Fruit fly (Drosophila melanogaster) whole organism, embryonic: Measurements from ENCODE around the gene Nup93-1.

Experiments used
- Bdp1 ChIP-seq: fragments of 200-800 bp; sonication (Bioruptor generic); optimal IDR thresholded peaks from 3 replicates; lab custom pipeline; 2016; ENCODE audit warnings: missing biosample characterization, missing genetic modification characterization
- CG11398 ChIP-seq: fragments of 200-800 bp; sonication (Bioruptor generic); optimal IDR thresholded peaks from 2 replicates; lab custom pipeline; 2016; ENCODE audit warnings: missing biosample characterization, missing genetic modification characterization
- CG11695 ChIP-seq: fragments of 200-800 bp; sonication (Bioruptor generic); IDR thresholded peaks from 3 replicates; pipeline ENCODE4 v1.3.6; 2022; ENCODE audit warnings: missing biosample characterization, missing genetic modification characterization
- CG12769 ChIP-seq: fragments of 200-800 bp; sonication (Bioruptor generic); optimal IDR thresholded peaks from 2 replicates; lab custom pipeline; 2019; ENCODE audit warnings: missing biosample characterization, mild to moderate bottlenecking, missing genetic modification characterization, moderate library complexity
- CG14710 ChIP-seq: fragments of 200-800 bp; sonication (Bioruptor generic); optimal IDR thresholded peaks from 3 replicates; lab custom pipeline; 2019; ENCODE audit warnings: missing biosample characterization, mild to moderate bottlenecking, missing genetic modification characterization, moderate library complexity
- CG16779 ChIP-seq: fragments of 200-800 bp; sonication (Bioruptor generic); IDR thresholded peaks from 2 replicates; pipeline ENCODE4 v1.3.6; 2022; ENCODE audit warnings: missing biosample characterization, missing genetic modification characterization
- CG16863 ChIP-seq: fragments of 200-800 bp; sonication (Bioruptor generic); optimal IDR thresholded peaks from 3 replicates; lab custom pipeline; 2016; ENCODE audit warnings: missing biosample characterization, missing genetic modification characterization
- CG18262 ChIP-seq: fragments of 200-800 bp; optimal IDR thresholded peaks from 3 replicates; lab custom pipeline; 2019; ENCODE audit warnings: missing biosample characterization, mild to moderate bottlenecking, missing genetic modification characterization, moderate library complexity
- CG18599 ChIP-seq: fragments of 200-800 bp; sonication (Bioruptor generic); optimal IDR thresholded peaks from 3 replicates; lab custom pipeline; 2017; ENCODE audit warnings: missing biosample characterization, missing genetic modification characterization, mild to moderate bottlenecking, moderate library complexity, missing genetic modification reagents
- CG2678 ChIP-seq: fragments of 200-800 bp; sonication (Bioruptor generic); optimal IDR thresholded peaks from 3 replicates; lab custom pipeline; 2019; ENCODE audit warnings: missing biosample characterization, mild to moderate bottlenecking, missing genetic modification characterization, moderate library complexity
- CG33213 ChIP-seq: fragments of 200-800 bp; sonication (Bioruptor generic); optimal IDR thresholded peaks from 3 replicates; lab custom pipeline; 2016; ENCODE audit warnings: missing biosample characterization, missing genetic modification characterization
- CG7839 ChIP-seq: fragments of 200-800 bp; sonication (Bioruptor generic); optimal IDR thresholded peaks from 3 replicates; lab custom pipeline; 2018; ENCODE audit warnings: missing biosample characterization, mild to moderate bottlenecking, missing genetic modification characterization, moderate library complexity
- D19A ChIP-seq: fragments of 200-800 bp; optimal IDR thresholded peaks from 3 replicates; lab custom pipeline; 2019; ENCODE audit warnings: missing biosample characterization, mild to moderate bottlenecking, missing genetic modification characterization, moderate library complexity
- D19B ChIP-seq: fragments of 200-800 bp; sonication (Bioruptor generic); optimal IDR thresholded peaks from 2 replicates; lab custom pipeline; 2017; ENCODE audit warnings: missing biosample characterization, mild to moderate bottlenecking, missing genetic modification characterization
- Dbx ChIP-seq: fragments of 200-800 bp; sonication (Bioruptor generic); IDR thresholded peaks from 3 replicates; pipeline ENCODE4 v1.3.6; 2022; ENCODE audit warnings: missing biosample characterization, missing genetic modification characterization
- E2f1 ChIP-seq: fragments of 200-800 bp; sonication (Bioruptor generic); IDR thresholded peaks from 2 replicates; pipeline ENCODE4 v1.3.6; 2022; ENCODE audit warnings: missing biosample characterization, missing genetic modification characterization
- Hmx ChIP-seq: fragments of 200-800 bp; sonication (Bioruptor generic); optimal IDR thresholded peaks from 2 replicates; lab custom pipeline; 2016; ENCODE audit warnings: missing biosample characterization, missing genetic modification characterization
- Hr51 ChIP-seq, 2 experiments: fragments of 200-800 bp; sonication (Bioruptor generic); optimal IDR thresholded peaks; 2 replicates in 1 of 2; 3 replicates in 1 of 2; lab custom pipeline; 2016 to 2018; ENCODE audit warnings: missing biosample characterization in 2 of 2, missing genetic modification characterization in 2 of 2, mild to moderate bottlenecking in 1 of 2, moderate library complexity in 1 of 2
- Hr78 ChIP-seq, 2 experiments: fragments of 200-800 bp in 1 of 2; fragments of >200 bp in 1 of 2; sonication (Bioruptor generic) in 1 of 2; optimal IDR thresholded peaks; 2 replicates each; lab custom pipeline; 2017 to 2019; ENCODE audit warnings: missing biosample characterization in 2 of 2, missing genetic modification characterization in 2 of 2, mild to moderate bottlenecking in 1 of 2, moderate library complexity in 1 of 2
- Hsf ChIP-seq: fragments of 200-800 bp; sonication (Bioruptor generic); optimal IDR thresholded peaks from 3 replicates; lab custom pipeline; 2016; ENCODE audit warnings: missing biosample characterization, missing genetic modification characterization
- MBD-R2 ChIP-seq: fragments of 200-800 bp; sonication (Bioruptor generic); IDR thresholded peaks from 2 replicates; pipeline ENCODE4 v1.3.6; 2022; ENCODE audit warnings: missing biosample characterization, missing genetic modification characterization
- Med ChIP-seq: fragments of 200-800 bp; sonication (Bioruptor generic); peaks from one replicate; lab custom pipeline; 2016; ENCODE audit warnings: missing biosample characterization, missing genetic modification characterization, mild to moderate bottlenecking, inconsistent platforms, moderate library complexity
- Meics ChIP-seq: fragments of 200-800 bp; sonication (Bioruptor generic); optimal IDR thresholded peaks from 2 replicates; lab custom pipeline; 2017; ENCODE audit warnings: missing biosample characterization, mild to moderate bottlenecking, missing genetic modification characterization
- NK7.1 ChIP-seq: fragments of 200-800 bp; sonication (Bioruptor generic); optimal IDR thresholded peaks from 3 replicates; lab custom pipeline; 2016; ENCODE audit warnings: missing biosample characterization, missing genetic modification characterization
- Nf-YC ChIP-seq: fragments of 200-800 bp; optimal IDR thresholded peaks from 3 replicates; lab custom pipeline; 2019; ENCODE audit warnings: missing biosample characterization, mild to moderate bottlenecking, missing genetic modification characterization, moderate library complexity
- Six4 ChIP-seq: fragments of 200-800 bp; sonication (Bioruptor generic); optimal IDR thresholded peaks from 2 replicates; lab custom pipeline; 2016; ENCODE audit warnings: missing biosample characterization, missing genetic modification characterization
- Ssrp ChIP-seq: fragments of 200-800 bp; sonication (Bioruptor generic); optimal IDR thresholded peaks from 2 replicates; lab custom pipeline; 2018; ENCODE audit warnings: missing biosample characterization, mild to moderate bottlenecking, missing genetic modification characterization, moderate library complexity
- Xbp1 ChIP-seq: fragments of 200-800 bp; sonication (Bioruptor generic); optimal IDR thresholded peaks from 3 replicates; lab custom pipeline; 2016; ENCODE audit warnings: missing biosample characterization, mild to moderate bottlenecking, missing genetic modification characterization
- al ChIP-seq: fragments of 200-800 bp; sonication (Bioruptor generic); IDR thresholded peaks from 2 replicates; pipeline ENCODE4 v1.3.6; 2022; ENCODE audit warnings: missing biosample characterization, missing genetic modification characterization
- az2 ChIP-seq: fragments of 200-800 bp; sonication (Bioruptor generic); optimal IDR thresholded peaks from 3 replicates; lab custom pipeline; 2016; ENCODE audit warnings: missing biosample characterization, missing genetic modification characterization
- bab2 ChIP-seq: fragments of 200-800 bp; sonication (Bioruptor generic); optimal IDR thresholded peaks from 2 replicates; lab custom pipeline; 2016; ENCODE audit warnings: missing biosample characterization, missing genetic modification characterization
- cato ChIP-seq: fragments of 200-800 bp; sonication (Bioruptor generic); optimal IDR thresholded peaks from 2 replicates; lab custom pipeline; 2016; ENCODE audit warnings: missing biosample characterization, missing genetic modification characterization, borderline replicate concordance
- ems ChIP-seq: fragments of 200-800 bp; sonication (Bioruptor generic); optimal IDR thresholded peaks from 3 replicates; lab custom pipeline; 2016; ENCODE audit warnings: missing biosample characterization, missing genetic modification characterization
- ewg ChIP-seq: fragments of 200-800 bp; sonication (Bioruptor generic); optimal IDR thresholded peaks from 3 replicates; lab custom pipeline; 2017; ENCODE audit warnings: mild to moderate bottlenecking, missing biosample characterization, missing genetic modification reagents, missing genetic modification characterization
- fru ChIP-seq: fragments of >200 bp; optimal IDR thresholded peaks from 2 replicates; lab custom pipeline; 2017
- grau ChIP-seq: fragments of 200-800 bp; optimal IDR thresholded peaks from 3 replicates; lab custom pipeline; 2019; ENCODE audit warnings: missing biosample characterization, mild to moderate bottlenecking, missing genetic modification characterization, moderate library complexity
- gsb-n ChIP-seq: fragments of 200-800 bp; sonication (Bioruptor generic); optimal IDR thresholded peaks from 3 replicates; lab custom pipeline; 2018; ENCODE audit warnings: missing biosample characterization, mild to moderate bottlenecking, missing genetic modification characterization
- ind ChIP-seq: fragments of 200-800 bp; sonication (Bioruptor generic); optimal IDR thresholded peaks from 3 replicates; lab custom pipeline; 2016; ENCODE audit warnings: missing biosample characterization, missing genetic modification characterization
- nom ChIP-seq: fragments of 200-800 bp; sonication (Bioruptor generic); optimal IDR thresholded peaks from 2 replicates; lab custom pipeline; 2017; ENCODE audit warnings: missing biosample characterization, missing genetic modification characterization, mild to moderate bottlenecking, moderate library complexity, missing genetic modification reagents
- org-1 ChIP-seq: fragments of 200-800 bp; sonication (Bioruptor generic); optimal IDR thresholded peaks from 2 replicates; lab custom pipeline; 2017; ENCODE audit warnings: missing biosample characterization, missing genetic modification characterization
- pros ChIP-seq: fragments of 200-800 bp; sonication (Bioruptor generic); optimal IDR thresholded peaks from 3 replicates; lab custom pipeline; 2019; ENCODE audit warnings: missing biosample characterization, mild to moderate bottlenecking, missing genetic modification characterization, moderate library complexity
- pum ChIP-seq: fragments of 200-800 bp; sonication (Bioruptor generic); optimal IDR thresholded peaks from 2 replicates; lab custom pipeline; 2016; ENCODE audit warnings: missing biosample characterization, missing genetic modification characterization
- sens ChIP-seq: fragments of 200-800 bp; sonication (Bioruptor generic); peaks from one replicate; lab custom pipeline; 2016; ENCODE audit warnings: missing biosample characterization, missing genetic modification characterization
- sna ChIP-seq: fragments of 200-800 bp; sonication (Bioruptor generic); IDR thresholded peaks from 2 replicates; pipeline ENCODE4 v1.3.6; 2022; ENCODE audit warnings: missing biosample characterization, missing genetic modification characterization; ENCODE audit not compliant: partially characterized antibody
- sqz ChIP-seq: fragments of 200-800 bp; sonication (Bioruptor generic); optimal IDR thresholded peaks from 3 replicates; lab custom pipeline; 2018; ENCODE audit warnings: missing biosample characterization, mild to moderate bottlenecking, missing genetic modification characterization
- wdn ChIP-seq: fragments of 200-800 bp; sonication (Bioruptor generic); IDR thresholded peaks from 2 replicates; pipeline ENCODE4 v1.3.6; 2022; ENCODE audit warnings: missing biosample characterization, missing genetic modification characterization
- zf30C ChIP-seq: fragments of 200-800 bp; sonication (Bioruptor generic); optimal IDR thresholded peaks from 3 replicates; lab custom pipeline; 2018; ENCODE audit warnings: missing biosample characterization, mild to moderate bottlenecking, missing genetic modification characterization

Nup93-1 gene

dm6 chrX:13787282-13787850, 35.3 kb upstream of the Nup93-1 start (continued):
- no peak for TF ChIP-seq ems (GFP tag; lab: Kevin White, UChicago)
- TF ChIP-seq zf30C (GFP tag; lab: Kevin White, UChicago) = peak; percentile 22
- TF ChIP-seq Med (GFP tag; lab: Kevin White, UChicago) = peak; percentile 81
- no peak for TF ChIP-seq al (GFP tag; lab: Robert Waterston, UW)
- TF ChIP-seq CG2678 = peak; percentile 31
- no peak for TF ChIP-seq CG16779 (GFP tag; lab: Robert Waterston, UW)
- TF ChIP-seq fru (lab: Kevin White, UChicago) = no peak
- TF ChIP-seq MBD-R2 (GFP tag; lab: Robert Waterston, UW) = no peak
- no peak for TF ChIP-seq Hsf (GFP tag; lab: Kevin White, UChicago)
- no peak for TF ChIP-seq CG33213 (GFP tag; lab: Kevin White, UChicago)

dm6 chrX:13788973-13789682, 33.5 kb upstream of the Nup93-1 start:
- TF ChIP-seq az2 (GFP tag; lab: Kevin White, UChicago) (peak; percentile 15), Six4 (GFP tag; lab: Kevin White, UChicago) (no peak), CG14710 (peak; percentile 18), Meics (GFP tag; lab: Kevin White, UChicago) (peak; percentile 35), CG16863 (GFP tag; lab: Kevin White, UChicago) (peak; percentile 17), sqz (GFP tag; lab: Kevin White, UChicago) (peak; percentile 17), D19B (peak; percentile 29), ewg (peak; percentile 10), Bdp1 (no peak), Xbp1 (GFP tag; lab: Kevin White, UChicago) (peak; percentile 45), org-1 (GFP tag; lab: Kevin White, UChicago) (peak; percentile 16), cato (GFP tag; lab: Kevin White, UChicago) (no peak), CG18262 (tag; lab: Kevin White, UChicago) (peak; percentile 39), Med (GFP tag; lab: Kevin White, UChicago) (peak; percentile 81), Dbx (GFP tag; lab: Robert Waterston, UW) (peak; percentile 35; the same call in 1 of the 3 replicates), Hr78 (GFP tag; optimal IDR thresholded peaks at IDR 0.05; lab: Kevin White, UChicago) (no peak), Hr51 (GFP tag; optimal IDR thresholded peaks at IDR 0.05; lab: Kevin White, UChicago) (peak in 1 of 2 experiments; percentile 50), CG7839 (tag; lab: Kevin White, UChicago) (peak; percentile 52), CG11695 (GFP tag; lab: Robert Waterston, UW) (peak; percentile 31; the same call in 1 of the 3 replicates), pros (GFP tag; lab: Kevin White, UChicago) (peak; percentile 96), pum (GFP tag; lab: Kevin White, UChicago) (peak; percentile 24), D19A (tag; lab: Kevin White, UChicago) (peak; percentile 61), CG11398 (GFP tag; lab: Kevin White, UChicago) (peak; percentile 6), grau (peak; percentile 97), wdn (GFP tag; lab: Robert Waterston, UW) (no peak), Nf-YC (tag; lab: Kevin White, UChicago) (peak; percentile 28), CG12769 (tag; lab: Kevin White, UChicago) (peak; percentile 43), E2f1 (GFP tag; lab: Robert Waterston, UW) (0 out of 2 replicates have a peak, but pooled peaks have one; percentile 19), bab2 (GFP tag; lab: Kevin White, UChicago) (peak; percentile 16), CG18599 (GFP tag; lab: Kevin White, UChicago) (peak; percentile 73), ind (peak; percentile 35), gsb-n (tag; lab: Kevin White, UChicago) (peak; percentile 50), NK7.1 (peak; percentile 9), nom (GFP tag; lab: Kevin White, UChicago) (no peak), Hmx (no peak), sens (peak; percentile 88), Ssrp (peak; percentile 28), sna (no peak)
